Worm (Caenorhabditis elegans) whole organism, L1 larva: Measurements from ENCODE around the gene dod-17.

ENCODE experiments used
- F16B12.6 ChIP-seq: fragments of 150-350 bp; optimal IDR thresholded peaks from 2 replicates; lab custom pipeline; 2014; ENCODE audit warnings: missing biosample characterization, missing genetic modification characterization
- Y116A8C.19 ChIP-seq: sonication (generic microtip); optimal IDR thresholded peaks from 2 replicates; lab custom pipeline; 2016; ENCODE audit warnings: missing compliant biosample characterization, missing genetic modification characterization, borderline replicate concordance
- alr-1 ChIP-seq: fragments of 200-800 bp; sonication (Bioruptor generic); optimal IDR thresholded peaks from 2 replicates; lab custom pipeline; 2018; ENCODE audit warnings: borderline replicate concordance, mild to moderate bottlenecking, missing genetic modification characterization, missing compliant biosample characterization
- ceh-63 ChIP-seq: fragments of 200-800 bp; sonication (Bioruptor generic); optimal IDR thresholded peaks from 2 replicates; lab custom pipeline; 2018; ENCODE audit warnings: mild to moderate bottlenecking, missing genetic modification characterization, missing compliant biosample characterization
- ceh-8 ChIP-seq: fragments of 200-800 bp; sonication (Bioruptor generic); optimal IDR thresholded peaks from 2 replicates; lab custom pipeline; 2018; ENCODE audit warnings: mild to moderate bottlenecking, missing genetic modification characterization, moderate library complexity, missing compliant biosample characterization
- ceh-82 ChIP-seq, 3 experiments: fragments of 150-350 bp in 1 of 3; sonication (generic microtip) in 2 of 3; optimal IDR thresholded peaks; 2 replicates each; lab custom pipeline; 2014 to 2017; ENCODE audit warnings: missing biosample characterization in 3 of 3, missing genetic modification characterization in 3 of 3
- ceh-88 ChIP-seq: fragments of 200-800 bp; sonication (Bioruptor generic); IDR thresholded peaks from 2 replicates; pipeline ENCODE4 v1.3.6; 2022; ENCODE audit warnings: missing genetic modification characterization, missing compliant biosample characterization
- ceh-90 ChIP-seq: sonication (generic microtip); optimal IDR thresholded peaks from 2 replicates; lab custom pipeline; 2016; ENCODE audit warnings: missing genetic modification characterization, missing compliant biosample characterization
- ces-1 ChIP-seq: fragments of 150-350 bp; optimal IDR thresholded peaks from 2 replicates; lab custom pipeline; 2014; ENCODE audit warnings: missing biosample characterization, missing genetic modification reagents, missing genetic modification characterization
- dpl-1 ChIP-seq, 3 experiments: fragments of 150-350 bp in 2 of 3; sonication (generic microtip) in 1 of 3; optimal IDR thresholded peaks; 2 replicates each; lab custom pipeline; 2014 to 2017; ENCODE audit warnings: missing biosample characterization in 3 of 3, missing genetic modification characterization in 3 of 3, missing genetic modification reagents in 3 of 3
- efl-1 ChIP-seq, 4 experiments: fragments of 150-350 bp; optimal IDR thresholded peaks in 3 of 4; peaks in 1 of 4; 1 replicate in 1 of 4; 2 replicates in 3 of 4; lab custom pipeline; 2014; ENCODE audit warnings: missing biosample characterization in 2 of 4, missing genetic modification characterization in 2 of 4, missing genetic modification reagents in 2 of 4
- egl-27 ChIP-seq, 2 experiments: fragments of 150-350 bp in 1 of 2; sonication (generic microtip); optimal IDR thresholded peaks; 3 replicates each; lab custom pipeline; 2017 to 2018; ENCODE audit warnings: missing biosample characterization in 2 of 2, missing genetic modification characterization in 2 of 2, missing genetic modification reagents in 2 of 2
- elt-2 ChIP-seq: sonication (generic microtip); optimal IDR thresholded peaks from 2 replicates; lab custom pipeline; 2016; ENCODE audit warnings: missing genetic modification characterization, mild to moderate bottlenecking, inconsistent platforms, missing compliant biosample characterization, missing genetic modification reagents
- elt-3 ChIP-seq, 6 experiments: fragments of 150-350 bp in 1 of 6; sonication (generic microtip); optimal IDR thresholded peaks; 2 replicates each; lab custom pipeline; 2017 to 2018; ENCODE audit warnings: missing biosample characterization in 6 of 6, missing genetic modification characterization in 6 of 6, inconsistent platforms in 1 of 6
- fkh-4 ChIP-seq: sonication (generic microtip); optimal IDR thresholded peaks from 2 replicates; lab custom pipeline; 2016; ENCODE audit warnings: missing compliant biosample characterization, missing genetic modification characterization, borderline replicate concordance
- hlh-4 ChIP-seq: sonication (generic microtip); optimal IDR thresholded peaks from 2 replicates; lab custom pipeline; 2016; ENCODE audit warnings: mild to moderate bottlenecking, missing genetic modification characterization, missing compliant biosample characterization
- isw-1 ChIP-seq: fragments of 200-800 bp; sonication (Bioruptor generic); IDR thresholded peaks from 2 replicates; pipeline ENCODE4 v1.3.6; 2022; ENCODE audit warnings: missing genetic modification characterization, missing compliant biosample characterization
- jun-1 ChIP-seq: fragments of 150-350 bp; optimal IDR thresholded peaks from 2 replicates; lab custom pipeline; 2014; ENCODE audit warnings: missing biosample characterization, missing genetic modification reagents, missing genetic modification characterization
- lin-15B ChIP-seq: fragments of 150-350 bp; sonication (generic microtip); optimal IDR thresholded peaks from 3 replicates; lab custom pipeline; 2014; ENCODE audit warnings: missing biosample characterization, missing genetic modification characterization
- lin-35 ChIP-seq, 2 experiments: fragments of 150-350 bp; optimal IDR thresholded peaks; 2 replicates each; lab custom pipeline; 2014; ENCODE audit warnings: missing biosample characterization in 2 of 2, missing genetic modification characterization in 2 of 2, missing genetic modification reagents in 2 of 2
- lir-3 ChIP-seq: sonication (generic microtip); optimal IDR thresholded peaks from 2 replicates; lab custom pipeline; 2016; ENCODE audit warnings: mild to moderate bottlenecking, missing genetic modification characterization, moderate library complexity, missing compliant biosample characterization; ENCODE audit not compliant: poor library complexity
- mab-9 ChIP-seq: fragments of 200-800 bp; sonication (Bioruptor generic); IDR thresholded peaks from 2 replicates; pipeline ENCODE4 v1.3.6; 2022; ENCODE audit warnings: missing genetic modification reagents, missing genetic modification characterization, missing compliant biosample characterization
- mdl-1 ChIP-seq, 2 experiments: fragments of 150-350 bp; optimal IDR thresholded peaks; 2 replicates each; lab custom pipeline; 2014 to 2017; ENCODE audit warnings: missing biosample characterization in 2 of 2, missing genetic modification characterization in 2 of 2, inconsistent platforms in 1 of 2
- mef-2 ChIP-seq: fragments of 150-350 bp; optimal IDR thresholded peaks from 2 replicates; lab custom pipeline; 2014; ENCODE audit warnings: missing biosample characterization, missing genetic modification characterization
- nhr-12 ChIP-seq: sonication (generic microtip); optimal IDR thresholded peaks from 2 replicates; lab custom pipeline; 2017; ENCODE audit warnings: missing biosample characterization, missing genetic modification characterization
- nhr-20 ChIP-seq: sonication (generic microtip); optimal IDR thresholded peaks from 2 replicates; lab custom pipeline; 2016; ENCODE audit warnings: mild to moderate bottlenecking, missing genetic modification characterization, missing compliant biosample characterization
- nhr-237 ChIP-seq: fragments of 150-350 bp; optimal IDR thresholded peaks from 2 replicates; lab custom pipeline; 2014; ENCODE audit warnings: missing biosample characterization, missing genetic modification characterization
- nhr-76 ChIP-seq: sonication (generic microtip); optimal IDR thresholded peaks from 2 replicates; lab custom pipeline; 2017; ENCODE audit warnings: missing biosample characterization, missing genetic modification characterization
- nhr-85 ChIP-seq: sonication (generic microtip); peaks from one replicate; lab custom pipeline; 2016; ENCODE audit warnings: missing genetic modification characterization, inconsistent platforms, missing compliant biosample characterization
- nhr-90 ChIP-seq: sonication (generic microtip); optimal IDR thresholded peaks from 2 replicates; lab custom pipeline; 2016; ENCODE audit warnings: mild to moderate bottlenecking, missing genetic modification characterization, missing compliant biosample characterization; ENCODE audit not compliant: poor library complexity
- skn-1 ChIP-seq: fragments of 150-350 bp; optimal IDR thresholded peaks from 2 replicates; lab custom pipeline; 2014; ENCODE audit warnings: missing biosample characterization, missing genetic modification characterization
- unc-86 ChIP-seq: sonication (generic microtip); optimal IDR thresholded peaks from 2 replicates; lab custom pipeline; 2016; ENCODE audit warnings: missing genetic modification characterization, missing compliant biosample characterization
- vab-15 ChIP-seq: sonication (generic microtip); optimal IDR thresholded peaks from 2 replicates; lab custom pipeline; 2017; ENCODE audit warnings: missing genotype, mild to moderate bottlenecking, missing genetic modification characterization, missing compliant biosample characterization
- zag-1 ChIP-seq: fragments of 150-350 bp; optimal IDR thresholded peaks from 2 replicates; lab custom pipeline; 2014; ENCODE audit warnings: missing biosample characterization, missing genetic modification characterization
- ztf-4 ChIP-seq: fragments of 150-350 bp; optimal IDR thresholded peaks from 2 replicates; lab custom pipeline; 2014; ENCODE audit warnings: missing biosample characterization, missing genetic modification characterization

dod-17 gene

DNA sequence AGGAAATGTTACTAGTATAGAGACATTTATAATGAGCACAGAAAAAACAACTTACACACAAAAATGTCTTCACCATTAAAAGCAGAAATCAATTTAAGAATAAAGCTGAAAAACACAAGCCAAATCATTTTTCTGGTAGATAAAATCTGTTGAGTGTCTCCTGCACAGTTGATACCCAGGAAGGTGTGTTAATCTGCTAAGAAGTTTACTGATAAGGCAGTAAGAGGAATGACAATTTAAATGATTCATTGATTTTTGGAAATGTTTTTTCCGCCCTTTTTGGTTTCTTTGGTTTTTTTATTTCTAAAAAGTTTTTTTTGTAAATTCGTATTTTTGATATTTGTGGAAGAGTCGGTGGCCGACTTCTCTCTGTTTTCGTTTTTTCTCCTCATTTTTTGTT, 9.9 kb downstream of the dod-17 start, which contains the start of gene K10D11.3:
Gene K10D11.3 (minus strand): TSS at position 174 of the 400 bp plus-strand sequence.
- TF ChIP-seq elt-2 (tag; lab: Kevin White, UChicago) = peak; percentile 72
- TF ChIP-seq nhr-85 (tag; lab: Kevin White, UChicago) = no peak
- TF ChIP-seq, all 84 proteins: peak for 1

DNA sequence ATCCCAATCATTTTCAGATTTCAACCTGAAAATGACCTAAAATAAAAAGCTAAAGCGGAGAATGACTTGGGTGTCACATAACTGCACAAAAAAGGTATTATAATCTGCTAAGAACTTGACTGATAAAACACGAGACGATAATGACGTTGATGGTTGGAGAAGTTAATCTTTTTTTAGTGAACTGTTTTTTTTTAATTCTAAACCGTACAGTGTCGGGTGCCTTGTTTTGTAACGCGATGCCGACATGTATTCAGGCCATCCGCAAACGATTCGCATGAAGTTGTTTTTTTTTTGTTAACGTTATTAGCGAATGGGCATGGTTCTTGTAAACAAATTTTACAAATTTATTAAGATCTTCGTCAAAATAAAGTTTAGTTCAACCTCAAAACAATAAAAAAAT, 13.3 kb downstream of the dod-17 start, which contains the start of gene K10D11.6:
Gene K10D11.6 (minus strand): TSS at position 101 of the 400 bp plus-strand sequence.
- no peak for TF ChIP-seq nhr-20 (tag; lab: Kevin White, UChicago)
- TF ChIP-seq ceh-88 (GFP tag; lab: Robert Waterston, UW) = no peak
- no peak for TF ChIP-seq elt-3 (tag; optimal IDR thresholded peaks at IDR 0.05; lab: Kevin White, UChicago)
- TF ChIP-seq lin-35 (GFP tag; optimal IDR thresholded peaks at IDR 0.05; lab: Kevin White, UChicago) = no peak
- peak; percentile 39 for TF ChIP-seq elt-2 (tag; lab: Kevin White, UChicago)
- no peak for TF ChIP-seq dpl-1 (GFP tag; optimal IDR thresholded peaks at IDR 0.05; lab: Kevin White, UChicago)
- TF ChIP-seq, all 84 proteins: peak for 1

DNA sequence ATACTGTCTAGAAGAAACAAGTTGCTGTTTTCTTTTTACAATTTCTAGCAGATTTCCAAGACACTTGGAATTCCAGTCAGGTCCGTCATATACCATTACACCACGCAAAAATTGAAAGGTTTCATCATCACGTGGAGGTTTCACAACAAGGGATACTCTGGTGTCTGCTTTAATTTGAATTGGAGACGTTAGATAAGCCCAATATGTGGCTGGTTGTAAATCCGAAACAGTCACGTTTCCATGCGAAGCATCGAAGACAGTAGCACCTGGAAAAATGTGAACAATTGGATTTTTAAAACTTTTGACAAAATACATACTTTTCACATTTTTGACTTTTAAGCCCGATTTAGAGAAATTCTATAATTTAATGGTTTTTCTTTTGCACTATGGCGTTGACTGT, 14.5 kb downstream of the dod-17 start:
- TF ChIP-seq jun-1 (tag; lab: Kevin White, UChicago) = no peak
- no peak for TF ChIP-seq efl-1 (optimal IDR thresholded peaks at IDR 0.05; lab: Kevin White, UChicago)
- no peak for TF ChIP-seq efl-1 (GFP tag; optimal IDR thresholded peaks at IDR 0.05 in 1 of 2; lab: Kevin White, UChicago)
- no peak for TF ChIP-seq nhr-85 (tag; lab: Kevin White, UChicago)
- TF ChIP-seq lir-3 = no peak
- TF ChIP-seq elt-3 (tag; optimal IDR thresholded peaks at IDR 0.05; lab: Kevin White, UChicago) = no peak
- TF ChIP-seq mef-2 (tag; lab: Kevin White, UChicago) = no peak
- TF ChIP-seq lin-35 (GFP tag; optimal IDR thresholded peaks at IDR 0.05; lab: Kevin White, UChicago) = no peak
- TF ChIP-seq Y116A8C.19 = no peak
- TF ChIP-seq ceh-82 (tag; optimal IDR thresholded peaks at IDR 0.05; lab: Kevin White, UChicago) = no peak
- no peak for TF ChIP-seq dpl-1 (GFP tag; optimal IDR thresholded peaks at IDR 0.05; lab: Kevin White, UChicago)
- no peak for TF ChIP-seq ztf-4
- no peak for TF ChIP-seq unc-86
- no peak for TF ChIP-seq nhr-90 (tag; lab: Kevin White, UChicago)
- TF ChIP-seq fkh-4 (tag; lab: Kevin White, UChicago) = no peak
- TF ChIP-seq ces-1 (GFP tag; lab: Kevin White, UChicago) = no peak
- TF ChIP-seq egl-27 (tag; optimal IDR thresholded peaks at IDR 0.05; lab: Kevin White, UChicago) = no peak
- no peak for TF ChIP-seq hlh-4 (tag; lab: Kevin White, UChicago)
- TF ChIP-seq nhr-20 (tag; lab: Kevin White, UChicago) = no peak
- TF ChIP-seq skn-1 (tag; lab: Kevin White, UChicago) = no peak
- no peak for TF ChIP-seq ceh-63 (GFP tag; lab: Kevin White, UChicago)

DNA sequence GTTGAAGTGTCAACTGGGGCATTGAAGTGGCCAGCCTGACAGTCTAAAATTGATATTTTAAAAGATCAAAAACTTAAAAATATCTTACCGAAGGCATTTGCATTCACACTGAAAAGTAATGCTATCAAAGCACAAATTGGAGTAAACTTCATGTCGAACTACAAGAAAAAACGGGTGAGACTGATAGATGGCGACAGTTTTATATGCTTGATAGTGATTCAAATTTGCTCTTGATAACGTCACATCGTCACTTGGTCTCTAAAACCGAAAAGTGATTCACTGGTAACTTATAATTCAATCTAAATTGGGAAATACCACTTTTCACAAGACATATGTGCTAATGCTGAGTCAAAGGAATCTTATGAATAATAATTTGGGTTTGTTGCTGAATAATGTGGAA, 15.5 kb downstream of the dod-17 start, which contains the start of gene K10D11.5:
Gene K10D11.5 (minus strand): TSS at position 215 of the 400 bp plus-strand sequence.
- TF ChIP-seq elt-2 (tag; lab: Kevin White, UChicago) = peak; percentile 45
- TF ChIP-seq zag-1 (tag; lab: Kevin White, UChicago) = no peak

DNA sequence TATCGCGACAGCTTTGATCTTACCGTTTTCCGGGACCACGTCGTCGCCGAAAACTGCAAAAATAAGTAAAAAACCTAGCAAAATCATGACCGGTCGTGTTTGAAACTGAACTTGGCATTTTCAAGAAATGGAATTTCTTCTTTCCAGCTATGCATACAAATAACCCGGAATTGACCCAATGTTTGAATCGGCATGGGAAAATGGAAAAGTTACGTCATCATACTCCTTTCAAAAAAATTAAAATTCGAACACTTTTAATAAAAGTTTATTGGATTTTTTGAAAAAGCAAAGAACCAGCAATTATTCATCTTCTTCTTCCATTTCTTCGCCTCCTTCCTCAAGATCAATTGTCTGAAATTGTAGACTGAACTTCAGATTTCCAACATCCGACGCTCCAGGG, 18.3 kb downstream of the dod-17 start, which contains the start of gene K10D11.4:
Gene K10D11.4 (minus strand): TSS at position 101 of the 400 bp plus-strand sequence.
- TF ChIP-seq egl-27 (tag; optimal IDR thresholded peaks at IDR 0.05; lab: Kevin White, UChicago) (no peak), nhr-237 (tag; lab: Kevin White, UChicago) (no peak), lir-3 (no peak), mab-9 (GFP tag; lab: Robert Waterston, UW) (no peak), vab-15 (tag; lab: Kevin White, UChicago) (no peak), ceh-90 (tag; lab: Kevin White, UChicago) (no peak), elt-2 (tag; lab: Kevin White, UChicago) (no peak), elt-3 (tag; optimal IDR thresholded peaks at IDR 0.05; lab: Kevin White, UChicago) (no peak)

DNA sequence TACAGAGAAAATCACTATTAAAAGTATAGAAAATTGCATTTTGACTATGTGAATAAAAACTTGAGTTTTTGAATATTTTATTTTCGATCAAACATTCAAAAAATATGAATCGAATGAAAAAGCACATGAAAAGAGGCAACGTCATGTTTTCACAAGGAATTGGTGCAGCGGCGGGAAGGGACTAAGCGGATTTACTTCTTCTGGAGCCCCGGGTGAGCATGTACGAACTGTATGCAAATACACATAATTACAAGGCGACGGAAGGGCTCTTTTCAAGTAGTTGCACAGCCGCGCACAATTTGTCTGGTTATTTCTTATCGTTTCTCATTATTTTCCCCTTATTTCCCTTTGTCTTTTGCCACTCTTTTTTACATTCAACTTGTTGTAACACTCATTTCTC, 19.8 kb downstream of the dod-17 start, which contains the start of gene K10D11.7:
Gene K10D11.7 (minus strand): TSS at position 101 of the 400 bp plus-strand sequence.
- TF ChIP-seq nhr-20 (tag; lab: Kevin White, UChicago) (no peak), mdl-1 (tag; optimal IDR thresholded peaks at IDR 0.05; lab: Kevin White, UChicago) (no peak), nhr-76 (tag; lab: Kevin White, UChicago) (no peak), F16B12.6 (tag; lab: Kevin White, UChicago) (no peak), nhr-12 (tag; lab: Kevin White, UChicago) (no peak), lir-3 (no peak), ceh-8 (no peak), efl-1 (optimal IDR thresholded peaks at IDR 0.05; lab: Kevin White, UChicago) (no peak), efl-1 (GFP tag; optimal IDR thresholded peaks at IDR 0.05 in 1 of 2; lab: Kevin White, UChicago) (no peak), alr-1 (tag; lab: Kevin White, UChicago) (no peak), isw-1 (GFP tag; lab: Robert Waterston, UW) (no peak), vab-15 (tag; lab: Kevin White, UChicago) (no peak), lin-15B (no peak)
